Fruit fly (Drosophila melanogaster): ENCODE data around the gene CG31789.

DNA sequence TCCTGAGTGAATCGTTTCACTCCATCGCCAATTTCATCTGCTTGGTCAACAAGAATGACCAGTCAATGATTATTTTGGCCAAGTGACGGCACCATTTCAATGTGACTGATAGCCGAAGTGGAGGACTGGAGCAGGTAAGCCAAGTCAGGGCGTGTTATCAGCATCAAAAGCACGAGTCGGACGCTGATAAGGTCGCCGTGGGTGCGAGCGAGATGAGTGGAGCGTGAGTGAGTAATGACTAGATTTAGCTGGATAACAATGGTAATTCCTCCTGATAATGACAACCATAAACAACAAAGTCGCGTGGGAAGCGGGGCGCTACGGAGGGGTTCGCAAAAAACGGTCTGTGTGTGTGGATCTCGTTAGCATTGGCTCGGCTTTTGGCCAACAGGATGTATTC, 44.7 kb upstream of the CG31789 start:
- TF ChIP-seq CG8478 (optimal IDR thresholded peaks at IDR 0.05) (no peak), usp (GFP tag; optimal IDR thresholded peaks at IDR 0.05) (no peak)
